Worm (Caenorhabditis elegans) whole organism, young adult: ENCODE data around the gene F38A1.6.

Source experiments
- F10E7.11 ChIP-seq: sonication (generic microtip); optimal IDR thresholded peaks from 2 replicates; lab custom pipeline; 2017; ENCODE audit warnings: mild to moderate bottlenecking, missing genetic modification characterization, moderate library complexity, missing compliant biosample characterization
- F52B5.7 ChIP-seq: sonication (generic microtip); optimal IDR thresholded peaks from 2 replicates; lab custom pipeline; 2016; ENCODE audit warnings: mild to moderate bottlenecking, missing genetic modification characterization, missing compliant biosample characterization
- T07F8.4 ChIP-seq: sonication (generic microtip); optimal IDR thresholded peaks from 2 replicates; lab custom pipeline; 2016; ENCODE audit warnings: mild to moderate bottlenecking, missing genetic modification characterization, moderate library complexity, missing compliant biosample characterization
- T26A5.8 ChIP-seq: sonication (generic microtip); optimal IDR thresholded peaks from 2 replicates; lab custom pipeline; 2016; ENCODE audit warnings: missing genetic modification characterization, missing compliant biosample characterization
- ceh-79 ChIP-seq: sonication (generic microtip); optimal IDR thresholded peaks from 2 replicates; lab custom pipeline; 2017; ENCODE audit warnings: mild to moderate bottlenecking, missing genetic modification characterization, missing compliant biosample characterization
- lin-40 ChIP-seq: sonication (generic microtip); optimal IDR thresholded peaks from 2 replicates; lab custom pipeline; 2016; ENCODE audit warnings: missing genetic modification characterization, mild to moderate bottlenecking, missing compliant biosample characterization, missing genotype, missing genetic modification reagents
- madf-3 ChIP-seq: fragments of 200-800 bp; sonication (Bioruptor generic); IDR thresholded peaks from 2 replicates; pipeline ENCODE4 v1.3.6; 2022; ENCODE audit warnings: missing genetic modification reagents, missing genetic modification characterization, missing compliant biosample characterization
- madf-8 ChIP-seq: fragments of 200-800 bp; sonication (Bioruptor generic); conservative IDR thresholded peaks from 2 replicates; pipeline ENCODE4 v1.3.6; 2022; ENCODE audit warnings: missing genetic modification reagents, missing genetic modification characterization, missing compliant biosample characterization
- mel-28 ChIP-seq: sonication (generic microtip); optimal IDR thresholded peaks from 2 replicates; lab custom pipeline; 2016; ENCODE audit warnings: borderline replicate concordance, mild to moderate bottlenecking, missing genetic modification characterization, missing compliant biosample characterization
- pha-4 ChIP-seq: fragments of 150-350 bp; sonication (generic microtip); optimal IDR thresholded peaks from 2 replicates; lab custom pipeline; 2014; ENCODE audit warnings: missing biosample characterization, missing genetic modification reagents, missing genetic modification characterization
- tlf-1 ChIP-seq: fragments of 200-800 bp; sonication (Bioruptor generic); optimal IDR thresholded peaks from 2 replicates; lab custom pipeline; 2018; ENCODE audit warnings: mild to moderate bottlenecking, missing genetic modification characterization, missing compliant biosample characterization
- unc-62 ChIP-seq: fragments of 150-350 bp; optimal IDR thresholded peaks from 2 replicates; lab custom pipeline; 2014; ENCODE audit warnings: missing biosample characterization, missing genetic modification reagents, missing genetic modification characterization
- ztf-28 ChIP-seq: fragments of 200-800 bp; sonication (Bioruptor generic); IDR thresholded peaks from 2 replicates; pipeline ENCODE4 v1.3.6; 2022; ENCODE audit warnings: missing genetic modification reagents, missing genetic modification characterization, missing compliant biosample characterization

- TF ChIP-seq pha-4 (no peak), F52B5.7 (no peak), madf-8 (GFP tag; lab: Robert Waterston, UW) (no peak), F10E7.11 (tag; lab: Kevin White, UChicago) (no peak), unc-62 (no peak), tlf-1 (GFP tag; lab: Kevin White, UChicago) (no peak), ztf-28 (GFP tag; lab: Robert Waterston, UW) (no peak), T26A5.8 (tag; lab: Kevin White, UChicago) (no peak), mel-28 (tag; lab: Kevin White, UChicago) (no peak), madf-3 (GFP tag; lab: Robert Waterston, UW) (no peak), T07F8.4 (no peak), ceh-79 (tag; lab: Kevin White, UChicago) (no peak), lin-40 (no peak)
These were observed 47.3 kb downstream of the F38A1.6 start for ce11 chrIV:1298984-1299383.
